Fruit fly (Drosophila melanogaster) whole organism, larva: ENCODE measurements around the gene tbrd-1.

Source experiments
- noc ChIP-seq: fragments of 200-800 bp; sonication (Bioruptor generic); optimal IDR thresholded peaks from 3 replicates; lab custom pipeline; 2019; ENCODE audit warnings: missing biosample characterization, mild to moderate bottlenecking, missing genetic modification characterization, moderate library complexity

Gene tbrd-1

DNA sequence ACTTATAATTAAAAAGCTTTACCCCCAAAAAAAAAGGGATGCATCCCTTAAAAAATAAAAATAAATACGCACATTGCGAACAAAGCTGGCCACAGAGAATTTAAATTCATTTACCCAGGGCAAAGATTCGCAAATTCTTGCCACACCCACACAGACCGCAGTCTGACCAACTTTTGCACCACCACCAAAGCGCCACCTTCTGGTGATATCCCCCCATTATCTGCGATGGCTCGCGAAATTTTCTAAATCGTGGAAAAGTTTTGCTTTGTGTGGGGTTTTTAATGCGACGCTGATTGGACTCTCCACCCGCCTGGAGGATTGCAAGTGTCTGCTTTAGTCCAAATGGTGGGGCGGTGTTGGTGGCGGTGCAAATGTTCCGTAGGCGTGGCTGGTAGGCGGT is 6.7 kb upstream of the tbrd-1 start:
- TF ChIP-seq noc (tag; lab: Kevin White, UChicago): no peak

dm6 chr3R:23890886-23891285 is 2.5 kb downstream of the tbrd-1 start, which contains the start of gene TfIIA-S:
Gene TfIIA-S (minus strand): TSS chr3R:23891060.
- TF ChIP-seq noc (tag; lab: Kevin White, UChicago): no peak

dm6 chr3R:23889922-23890321 is 3.4 kb downstream of the tbrd-1 start, which contains the start of gene Pli:
Gene Pli (minus strand): TSS chr3R:23890052.
- TF ChIP-seq noc (tag; lab: Kevin White, UChicago): peak; percentile 39

- TF ChIP-seq noc (tag; lab: Kevin White, UChicago): no peak
Observed at dm6 chr3R:23888273-23889220, 4.8 kb downstream of the tbrd-1 start.

- no peak for TF ChIP-seq noc (tag; lab: Kevin White, UChicago)
Observed at dm6 chr3R:23887572-23887971, 5.8 kb downstream of the tbrd-1 start.

DNA sequence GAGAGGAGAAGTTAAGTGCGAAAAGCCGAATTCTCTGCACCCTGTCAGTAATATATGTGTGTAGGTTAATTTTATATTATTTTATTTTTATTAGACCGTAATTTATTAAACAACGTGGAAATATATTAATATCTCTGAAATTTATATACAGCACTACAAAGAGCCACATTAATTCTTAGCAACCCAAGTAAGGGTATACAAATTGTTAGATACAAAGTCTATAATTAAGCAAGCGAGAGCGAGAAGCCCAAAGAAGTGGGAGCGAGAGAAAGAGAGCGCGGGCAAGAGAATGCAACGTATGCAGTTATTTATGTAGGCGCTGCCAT is 6.3 kb downstream of the tbrd-1 start:
- TF ChIP-seq noc (tag; lab: Kevin White, UChicago): peak; percentile 13

dm6 chr3R:23886270-23887095 is 6.9 kb downstream of the tbrd-1 start:
- TF ChIP-seq noc (tag; lab: Kevin White, UChicago): peak; percentile 32

- TF ChIP-seq noc (tag; lab: Kevin White, UChicago): no peak
Observed at dm6 chr3R:23885660-23886059, 7.7 kb downstream of the tbrd-1 start.

DNA sequence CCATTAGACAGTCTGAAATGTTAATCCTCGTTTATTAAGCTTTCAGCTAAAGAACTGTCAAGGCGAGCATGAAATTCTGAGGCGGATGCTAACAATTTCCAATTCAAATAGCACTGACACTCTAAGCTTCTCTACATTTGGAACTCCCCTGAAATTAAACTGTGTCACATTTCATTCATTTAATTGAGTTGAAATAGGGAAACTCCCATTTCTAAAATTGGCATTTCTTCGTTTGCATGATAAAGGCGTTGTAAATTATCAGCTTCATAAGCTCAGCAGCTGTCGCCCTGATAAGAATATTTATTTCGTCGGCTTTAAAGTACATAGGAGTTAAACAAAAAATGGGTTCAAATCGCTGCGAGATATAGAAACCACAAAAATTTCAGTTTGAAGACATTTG is 8.2 kb downstream of the tbrd-1 start:
- no peak for TF ChIP-seq noc (tag; lab: Kevin White, UChicago)

DNA sequence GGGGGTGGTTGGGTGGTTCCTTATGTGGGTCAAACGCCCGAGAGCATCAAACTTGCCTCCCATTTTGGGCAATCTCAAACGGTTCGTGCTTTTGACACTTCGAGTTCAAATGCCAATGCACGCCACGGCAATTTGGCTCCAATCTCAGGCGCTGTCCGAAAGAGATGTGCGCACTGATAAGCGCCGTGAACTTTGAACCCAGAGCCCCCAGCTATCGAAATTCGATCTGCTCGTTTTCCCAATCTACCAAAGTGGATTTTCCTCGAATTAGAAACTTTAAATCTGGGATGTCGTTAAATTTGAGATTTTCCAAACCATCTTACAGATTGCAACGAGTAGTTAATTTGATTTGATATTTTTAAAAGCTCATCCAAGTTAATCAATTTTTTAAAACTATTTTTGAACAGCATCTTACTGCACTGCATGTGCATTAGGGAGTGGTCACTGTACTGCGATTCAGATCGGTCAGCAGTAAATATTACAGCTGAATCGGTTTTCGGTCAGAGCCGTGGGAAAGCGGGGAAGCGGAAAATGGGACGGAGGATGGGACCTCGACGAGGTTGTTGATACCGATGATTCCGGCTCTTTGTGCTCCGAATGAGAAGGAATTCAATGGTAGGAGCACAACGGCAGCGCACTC is 9.2 kb downstream of the tbrd-1 start:
- TF ChIP-seq noc (tag; lab: Kevin White, UChicago): no peak

dm6 chr3R:23880280-23880679 is 13.1 kb downstream of the tbrd-1 start:
- no peak for TF ChIP-seq noc (tag; lab: Kevin White, UChicago)

DNA sequence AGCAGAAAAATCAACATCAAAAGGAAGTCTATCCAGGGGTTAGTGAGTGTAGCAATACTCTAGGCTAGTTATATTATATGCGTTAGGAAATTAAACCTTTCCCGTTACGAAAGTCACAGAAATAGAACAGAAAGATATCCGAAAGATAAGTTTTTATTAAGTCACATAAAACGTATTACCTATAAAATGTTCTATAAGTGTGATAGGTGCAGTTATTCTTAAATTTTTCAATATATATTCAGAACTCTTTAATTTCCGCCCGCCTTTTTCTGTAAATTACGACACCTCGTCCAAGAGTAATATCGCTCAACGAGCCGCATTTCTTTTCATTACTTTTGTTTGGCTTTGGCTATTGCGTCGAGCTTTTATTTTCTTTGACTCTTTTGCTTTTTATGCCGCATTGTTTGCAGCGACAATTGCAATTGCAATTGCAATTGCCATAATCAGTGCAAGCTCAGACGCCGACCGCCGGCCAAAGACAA is 15.0 kb downstream of the tbrd-1 start:
- TF ChIP-seq noc (tag; lab: Kevin White, UChicago): no peak

dm6 chr3R:23877606-23878317 is 15.6 kb downstream of the tbrd-1 start:
- no peak for TF ChIP-seq noc (tag; lab: Kevin White, UChicago)

dm6 chr3R:23876699-23877098 is 16.7 kb downstream of the tbrd-1 start:
- no peak for TF ChIP-seq noc (tag; lab: Kevin White, UChicago)

dm6 chr3R:23874752-23875151 is 18.6 kb downstream of the tbrd-1 start:
- TF ChIP-seq noc (tag; lab: Kevin White, UChicago): no peak
